Fruit fly (Drosophila melanogaster) whole organism, wandering third instar larva: ENCODE results near the gene RPA1.

Experiments
- CG32264 ChIP-seq: fragments of 200-800 bp; sonication (Bioruptor generic); optimal IDR thresholded peaks from 2 replicates; lab custom pipeline; 2016; ENCODE audit warnings: missing biosample characterization, missing genetic modification characterization
- Dfd ChIP-seq: fragments of >200 bp; optimal IDR thresholded peaks from 2 replicates; lab custom pipeline; 2017; ENCODE audit warnings: missing biosample characterization, missing genetic modification characterization
- Hnf4 ChIP-seq: fragments of 200-800 bp; sonication (Bioruptor generic); optimal IDR thresholded peaks from 2 replicates; lab custom pipeline; 2016; ENCODE audit warnings: missing biosample characterization, mild to moderate bottlenecking, missing genetic modification characterization
- Myc ChIP-seq: fragments of >200 bp; optimal IDR thresholded peaks from 2 replicates; lab custom pipeline; 2017
- OdsH ChIP-seq: fragments of 200-800 bp; sonication (Bioruptor generic); optimal IDR thresholded peaks from 2 replicates; lab custom pipeline; 2016; ENCODE audit warnings: missing biosample characterization, mild to moderate bottlenecking, missing genetic modification characterization
- Sp1 ChIP-seq: fragments of 200-800 bp; sonication (Bioruptor generic); optimal IDR thresholded peaks from 3 replicates; lab custom pipeline; 2019; ENCODE audit warnings: missing biosample characterization, mild to moderate bottlenecking, missing genetic modification characterization, moderate library complexity
- br ChIP-seq: fragments of 200-800 bp; sonication (Bioruptor generic); optimal IDR thresholded peaks from 2 replicates; lab custom pipeline; 2016; ENCODE audit warnings: missing biosample characterization, missing genetic modification characterization
- dl ChIP-seq, 2 experiments: fragments of 175-275, 200-275 bp in 1 of 2; fragments of 200-275 bp in 1 of 2; sonication (Bioruptor generic); optimal IDR thresholded peaks; lab custom pipeline; 2018; ENCODE audit warnings: mild to moderate bottlenecking in 2 of 2, missing biosample characterization in 2 of 2, missing genetic modification characterization in 2 of 2, moderate library complexity in 2 of 2; ENCODE audit not compliant: partially characterized antibody in 2 of 2, insufficient read depth in 1 of 2
- ey ChIP-seq: fragments of 200-800 bp; sonication (Bioruptor generic); optimal IDR thresholded peaks from 2 replicates; lab custom pipeline; 2016; ENCODE audit warnings: missing biosample characterization, missing genetic modification characterization
- fru ChIP-seq: fragments of 200-800 bp; sonication (Bioruptor generic); optimal IDR thresholded peaks from 3 replicates; lab custom pipeline; 2016; ENCODE audit warnings: missing biosample characterization, mild to moderate bottlenecking, missing genetic modification characterization
- h ChIP-seq: fragments of 200-800 bp; sonication (Bioruptor generic); optimal IDR thresholded peaks from 3 replicates; lab custom pipeline; 2016; ENCODE audit warnings: missing biosample characterization, mild to moderate bottlenecking, missing genetic modification characterization
- pan ChIP-seq: fragments of >200 bp; optimal IDR thresholded peaks from 2 replicates; lab custom pipeline; 2017
- psq ChIP-seq: fragments of 200-800 bp; sonication (Bioruptor generic); optimal IDR thresholded peaks from 3 replicates; lab custom pipeline; 2017; ENCODE audit warnings: missing biosample characterization, mild to moderate bottlenecking, missing genetic modification characterization, moderate library complexity
- rgr ChIP-seq: fragments of 200-800 bp; sonication (Bioruptor generic); optimal IDR thresholded peaks from 3 replicates; lab custom pipeline; 2016; ENCODE audit warnings: missing biosample characterization, mild to moderate bottlenecking, missing genetic modification characterization

dm6 chr3R:8256040-8256439 lies 8.2 kb downstream of the RPA1 start:
- TF ChIP-seq Hnf4 (GFP tag; lab: Kevin White, UChicago): no peak
- TF ChIP-seq psq (GFP tag; lab: Kevin White, UChicago): no peak
- TF ChIP-seq Dfd (GFP tag; lab: Kevin White, UChicago): no peak
- TF ChIP-seq fru: no peak
- TF ChIP-seq Sp1: no peak
- no peak for TF ChIP-seq rgr
- no peak for TF ChIP-seq OdsH
- no peak for TF ChIP-seq br (GFP tag; lab: Kevin White, UChicago)
- TF ChIP-seq dl (GFP tag; optimal IDR thresholded peaks at IDR 0.05; lab: Kevin White, UChicago; ENCODE audit: insufficient read depth in 1 of 2, partially characterized antibody in 2 of 2): no peak
- no peak for TF ChIP-seq h
- TF ChIP-seq ey (GFP tag; lab: Kevin White, UChicago): no peak
- TF ChIP-seq Myc (lab: Kevin White, UChicago): no peak
- TF ChIP-seq CG32264 (GFP tag; lab: Kevin White, UChicago): no peak
- TF ChIP-seq pan: no peak
